Worm (Caenorhabditis elegans): ENCODE results near the gene C49C3.10.

C49C3.10 gene

DNA sequence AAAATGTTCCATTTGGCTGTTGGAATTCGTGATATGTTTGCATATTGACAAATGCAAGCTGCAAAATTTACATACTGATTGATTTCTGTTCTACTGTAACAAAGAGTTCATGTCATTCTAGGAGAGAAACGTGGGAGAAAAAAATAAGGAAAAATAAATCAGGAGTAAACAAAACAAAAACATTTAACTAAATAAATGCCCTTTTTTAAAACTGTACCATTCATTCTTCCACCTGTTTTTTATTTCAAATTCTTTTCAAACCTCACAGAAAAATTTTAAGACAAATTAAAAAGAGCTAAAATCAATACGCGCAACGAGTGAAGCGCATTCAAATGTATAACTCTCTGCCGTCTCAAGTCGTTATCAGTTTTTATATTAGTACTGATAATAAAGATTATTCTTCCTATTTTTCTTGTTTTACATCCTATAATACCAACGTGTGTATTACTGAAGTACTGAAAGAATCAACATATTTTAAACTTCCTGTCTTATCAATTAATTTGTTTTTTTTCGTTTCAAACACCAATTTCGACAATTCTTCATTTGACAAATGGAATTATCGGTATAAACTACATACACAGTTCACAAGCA lies at the start of gene C49C3.10:
Gene C49C3.10, minus strand, starts transcription at position 51 of the 591 bp plus-strand sequence.
- TF ChIP-seq nhr-80 (tag; optimal IDR thresholded peaks at IDR 0.05) (peak; percentile 60), mxl-1 (tag; optimal IDR thresholded peaks at IDR 0.05) (no peak)

DNA sequence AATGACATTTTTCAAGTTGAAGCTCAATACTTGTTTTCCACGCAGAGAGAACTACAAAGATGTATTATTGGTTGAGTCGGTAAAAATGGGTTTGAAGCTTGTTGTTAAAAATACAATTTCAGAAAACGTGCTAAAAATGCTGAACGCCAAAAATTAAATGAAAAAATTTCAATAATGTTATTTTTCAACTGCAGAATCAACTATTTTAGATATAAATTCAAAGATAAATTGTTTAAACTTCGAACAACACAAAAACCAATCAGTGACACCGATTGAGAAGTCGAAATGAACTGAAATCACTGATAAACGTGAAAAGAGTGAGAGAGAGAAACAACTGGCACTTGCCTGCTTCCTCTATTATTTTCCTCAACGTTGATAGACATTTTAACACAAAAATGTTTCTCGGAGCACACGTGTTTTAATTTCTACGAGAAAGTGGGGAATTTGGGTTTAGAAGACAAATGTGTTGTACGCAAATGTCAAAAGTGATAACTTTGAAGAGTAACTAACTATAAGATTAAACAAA lies 48.7 kb upstream of the C49C3.10 start, which contains the start of gene T02D1.8:
Gene T02D1.8, minus strand, starts transcription at position 51 of the 526 bp plus-strand sequence.
- TF ChIP-seq C06A6.2 (GFP tag; conservative IDR thresholded peaks at IDR 0.05) (no peak), nhr-80 (tag; optimal IDR thresholded peaks at IDR 0.05) (peak; percentile 86), let-607 (tag; optimal IDR thresholded peaks at IDR 0.05) (peak; percentile 18 to 49)

DNA sequence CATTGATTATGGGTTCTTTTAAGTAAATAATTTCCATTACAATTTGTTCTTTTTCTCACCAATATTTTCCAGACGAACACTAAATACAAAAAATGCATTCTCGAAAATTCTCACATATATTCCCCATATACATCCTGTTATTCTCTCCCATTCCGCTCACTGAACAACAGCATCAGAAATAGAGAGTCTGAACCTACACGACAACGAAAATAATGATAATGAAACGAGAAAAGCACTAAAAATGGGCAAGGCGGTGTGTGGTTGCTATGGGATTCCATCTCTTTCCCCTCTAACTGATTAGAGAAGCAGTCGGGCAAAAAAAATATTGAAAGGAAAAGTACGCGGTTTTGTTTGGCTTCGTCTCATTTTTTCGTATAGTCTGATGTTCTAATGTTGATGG lies 44.3 kb upstream of the C49C3.10 start, which contains the start of gene C30H6.12:
Gene C30H6.12, plus strand, starts transcription at position 301 of the 400 bp plus-strand sequence.
- no peak for TF ChIP-seq unc-62 (GFP tag; optimal IDR thresholded peaks at IDR 0.05)
- no peak for TF ChIP-seq nhr-120 (GFP tag; IDR thresholded peaks at IDR 0.05)
- TF ChIP-seq him-1 (tag; optimal IDR thresholded peaks at IDR 0.05), result no peak
- no peak for TF ChIP-seq xnd-1 (tag; optimal IDR thresholded peaks at IDR 0.05)
- TF ChIP-seq cebp-1 (GFP tag; IDR thresholded peaks at IDR 0.05), result no peak
- TF ChIP-seq cebp-1 (tag; optimal IDR thresholded peaks at IDR 0.05), result no peak
- no peak for TF ChIP-seq egrh-3 (GFP tag; IDR thresholded peaks at IDR 0.05)
- TF ChIP-seq pha-4 (tag; optimal IDR thresholded peaks at IDR 0.05), result no peak
- TF ChIP-seq ekl-4 (GFP tag; IDR thresholded peaks at IDR 0.05), result no peak
- TF ChIP-seq nfya-2 (GFP tag; IDR thresholded peaks at IDR 0.05), result no peak
- no peak for TF ChIP-seq Y95B8A.8 (GFP tag; IDR thresholded peaks at IDR 0.05)
- no peak for TF ChIP-seq mes-4 (tag; optimal IDR thresholded peaks at IDR 0.05)
- no peak for TF ChIP-seq lsy-27 (tag; optimal IDR thresholded peaks at IDR 0.05; ENCODE audit: borderline replicate concordance, insufficient read depth)
- TF ChIP-seq lsl-1 (GFP tag; optimal IDR thresholded peaks at IDR 0.05), result no peak
- no peak for TF ChIP-seq B0336.3 (GFP tag; IDR thresholded peaks at IDR 0.05)
- no peak for TF ChIP-seq ceh-27 (GFP tag; optimal IDR thresholded peaks at IDR 0.05)
- TF ChIP-seq dpl-1 (GFP tag; optimal IDR thresholded peaks at IDR 0.05), result no peak

DNA sequence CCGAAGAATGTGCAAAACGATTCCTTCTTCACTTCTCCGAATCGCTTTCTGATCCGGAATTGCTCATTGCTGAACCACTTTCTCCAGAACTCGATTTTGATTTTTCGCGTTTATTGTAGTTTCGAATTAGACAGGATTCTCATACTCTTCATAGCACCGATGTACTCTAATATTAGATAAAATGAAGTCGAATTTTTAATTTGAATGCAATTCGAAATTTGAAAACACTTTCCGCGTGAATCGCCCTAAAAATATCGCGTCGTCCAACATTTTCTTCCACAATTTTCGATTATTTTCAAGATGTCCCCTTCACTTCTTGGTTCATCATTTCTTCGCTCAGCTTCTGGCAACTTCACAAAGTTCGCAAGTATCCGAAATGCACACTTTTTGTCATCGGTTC lies 43.3 kb upstream of the C49C3.10 start, which contains the start of gene C30H6.8:
Gene C30H6.8, plus strand, starts transcription at position 301 of the 400 bp plus-strand sequence.
- TF ChIP-seq bed-1 (GFP tag; IDR thresholded peaks at IDR 0.05) (no peak), madf-10 (tag; optimal IDR thresholded peaks at IDR 0.05) (no peak)

DNA sequence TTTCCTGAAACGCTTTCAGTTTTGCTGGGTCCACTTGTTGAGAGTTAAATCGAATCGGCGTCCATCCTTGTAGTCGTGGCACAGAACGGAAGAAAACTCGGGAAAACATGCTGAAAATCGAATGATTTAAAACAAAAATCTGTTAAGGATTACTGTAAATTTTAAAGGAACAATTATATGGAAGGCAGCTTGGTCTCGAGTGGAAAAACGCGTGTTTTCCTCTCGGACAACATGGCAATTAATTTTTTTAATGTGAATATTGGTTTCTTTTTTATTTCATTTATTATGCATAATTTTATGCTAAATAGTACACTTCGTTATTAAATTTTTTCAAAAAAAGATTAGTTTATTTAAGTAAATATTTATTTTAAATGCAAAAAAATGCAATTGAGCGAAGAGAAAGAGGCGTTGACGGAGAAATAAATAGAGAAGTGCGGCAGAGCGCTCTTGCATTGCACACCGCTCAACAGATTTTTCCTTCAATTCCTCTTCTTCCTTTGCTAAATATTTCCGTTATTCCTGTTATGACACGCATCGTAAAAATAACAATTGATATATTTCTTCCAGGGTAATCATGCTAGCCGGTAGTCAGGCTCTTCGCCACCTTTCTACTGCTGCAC lies 41.4 kb upstream of the C49C3.10 start, which contains the start of the genes C30H6.9 and dlat-2:
Gene C30H6.9, minus strand, starts transcription at position 110 of the 620 bp plus-strand sequence.
Gene dlat-2, plus strand, starts transcription at position 566 of the 620 bp plus-strand sequence.
- TF ChIP-seq snpc-4 (GFP tag; optimal IDR thresholded peaks at IDR 0.05) (peak; percentile 24), snpc-4 (tag; optimal IDR thresholded peaks at IDR 0.05) (peak in 3 of 4 experiments; percentile 72 to 84 (median 83)), tbp1 (GFP tag; optimal IDR thresholded peaks at IDR 0.05) (peak; percentile 11), dox-1 (GFP tag; IDR thresholded peaks at IDR 0.05) (peak; percentile 44; the same call in 1 of the 2 replicates), attf-5 (GFP tag; optimal IDR thresholded peaks at IDR 0.05) (peak; percentile 32), unc-130 (GFP tag; optimal IDR thresholded peaks at IDR 0.05) (no peak), madf-6 (GFP tag; IDR thresholded peaks at IDR 0.05) (peak; percentile 62), F33H1.4 (GFP tag; IDR thresholded peaks at IDR 0.05) (peak; percentile 80), xnd-1 (tag; optimal IDR thresholded peaks at IDR 0.05) (peak; percentile 38), ztf-18 (tag; optimal IDR thresholded peaks at IDR 0.05) (no peak), mcd-1 (GFP tag; IDR thresholded peaks at IDR 0.05) (peak; percentile 77), attf-6 (GFP tag; IDR thresholded peaks at IDR 0.05) (peak; percentile 65; the same call in 1 of the 2 replicates), D2030.7 (GFP tag; IDR thresholded peaks at IDR 0.05) (peak; percentile 41; the same call in 1 of the 2 replicates), egrh-3 (GFP tag; IDR thresholded peaks at IDR 0.05) (no peak), lin-54 (GFP tag; optimal IDR thresholded peaks at IDR 0.05) (peak; percentile 3), lsl-1 (GFP tag; optimal IDR thresholded peaks at IDR 0.05) (peak; percentile 73)
